Worm (Caenorhabditis elegans) whole organism, L4/young adult: Measurements from ENCODE around the gene hsp-12.3.

ENCODE experiments used
- W03F9.2 ChIP-seq: fragments of 150-350 bp; optimal IDR thresholded peaks from 2 replicates; lab custom pipeline; 2014; ENCODE audit warnings: missing biosample characterization, missing genetic modification characterization
- him-1 ChIP-seq: sonication (generic microtip); optimal IDR thresholded peaks from 2 replicates; lab custom pipeline; 2016; ENCODE audit warnings: missing genotype, missing genetic modification reagents, missing genetic modification characterization, missing compliant biosample characterization

DNA sequence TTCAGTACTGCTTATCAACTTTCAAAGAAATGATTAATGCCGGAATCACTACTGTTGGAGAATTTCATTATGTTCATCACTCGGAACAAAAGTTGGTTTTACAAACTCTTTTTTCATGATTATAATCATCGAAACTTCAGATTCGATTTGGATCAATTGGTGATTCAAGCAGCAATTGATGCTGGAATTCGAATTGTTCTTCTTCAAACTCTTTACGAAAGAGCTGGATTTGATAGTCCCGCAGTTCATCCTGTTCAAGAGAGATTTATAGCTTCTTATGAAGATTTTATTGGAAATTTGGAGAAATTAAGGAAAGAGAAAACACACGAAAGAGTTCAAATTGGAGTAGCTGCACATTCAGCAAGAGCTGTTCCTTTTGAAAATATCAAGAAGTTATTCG lies 6.5 kb upstream of the hsp-12.3 start:
- TF ChIP-seq him-1 (tag; lab: Kevin White, UChicago) (no peak), W03F9.2 (no peak)
